Fruit fly (Drosophila melanogaster): Measurements from ENCODE around the gene BBS8.

Gene BBS8

DNA sequence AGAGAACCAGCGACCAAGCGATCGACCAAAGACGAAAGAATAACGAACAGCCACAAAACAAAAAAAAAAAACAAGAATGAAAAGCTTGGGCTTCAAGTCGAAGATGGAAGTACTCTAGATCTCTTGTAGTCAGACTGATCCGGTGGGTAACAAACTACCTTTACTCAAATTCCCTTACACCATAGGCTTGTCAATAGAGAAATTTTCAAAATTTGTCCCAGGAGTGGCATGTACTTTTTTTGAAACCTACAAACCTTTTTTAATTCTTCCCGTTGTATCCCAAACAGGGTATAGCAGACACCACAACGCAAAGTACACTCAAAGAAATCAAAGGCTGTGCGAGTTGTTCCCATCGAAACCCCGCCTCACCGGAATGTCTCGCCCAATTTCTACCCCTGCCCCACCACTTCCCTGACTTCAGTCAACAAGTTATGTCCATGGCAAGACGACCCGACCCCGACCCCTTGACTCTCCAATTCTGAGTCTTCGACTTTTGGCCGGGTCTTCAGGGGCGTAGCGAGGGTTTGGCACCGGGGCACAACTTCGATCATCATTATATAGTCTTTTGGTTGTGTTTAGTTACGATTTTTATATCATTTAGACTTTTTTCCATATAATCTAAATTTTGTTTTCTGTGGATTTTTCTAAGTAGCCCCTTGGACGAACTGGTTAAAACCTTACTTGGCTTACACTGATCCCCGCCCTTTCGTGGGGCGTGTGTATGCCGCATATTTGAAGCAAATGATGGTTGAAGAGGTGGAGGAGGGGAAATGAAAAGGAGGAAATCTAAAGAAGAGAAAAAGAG is 7.2 kb downstream of the BBS8 start (continued):
- TF ChIP-seq stc (GFP tag; IDR thresholded peaks at IDR 0.05), result no peak
- TF ChIP-seq sqz (GFP tag; optimal IDR thresholded peaks at IDR 0.05), result peak; percentile 50
- no peak for TF ChIP-seq gfzf (GFP tag; optimal IDR thresholded peaks at IDR 0.05)
- TF ChIP-seq ind (GFP tag; optimal IDR thresholded peaks at IDR 0.05), result peak; percentile 59
- no peak for TF ChIP-seq Dfd (GFP tag; optimal IDR thresholded peaks at IDR 0.05)
- TF ChIP-seq chn (GFP tag; optimal IDR thresholded peaks at IDR 0.05), result peak; percentile 48
- TF ChIP-seq CG2889 (GFP tag; IDR thresholded peaks at IDR 0.05), result no peak
- TF ChIP-seq Dip3 (GFP tag; optimal IDR thresholded peaks at IDR 0.05), result peak; percentile 60
- 0 out of 2 replicates have a peak, but pooled peaks have one; percentile 21 for TF ChIP-seq CG11085 (GFP tag; IDR thresholded peaks at IDR 0.05)
- peak; percentile 39 for TF ChIP-seq Spps (tag; optimal IDR thresholded peaks at IDR 0.05)
- TF ChIP-seq sug (tag; optimal IDR thresholded peaks at IDR 0.05), result no peak
- no peak for TF ChIP-seq Optix (GFP tag; IDR thresholded peaks at IDR 0.05)
- peak; percentile 12 for TF ChIP-seq tio (GFP tag; optimal IDR thresholded peaks at IDR 0.05)
- no peak for TF ChIP-seq D (optimal IDR thresholded peaks at IDR 0.05)
- peak; percentile 12 for TF ChIP-seq D (GFP tag; optimal IDR thresholded peaks at IDR 0.05)
- TF ChIP-seq Sin3A (optimal IDR thresholded peaks at IDR 0.05), result no peak
- TF ChIP-seq CG16863 (GFP tag; optimal IDR thresholded peaks at IDR 0.05), result peak; percentile 57
- peak; percentile 8 for TF ChIP-seq Oli (tag; optimal IDR thresholded peaks at IDR 0.05)
- peak; percentile 65 for TF ChIP-seq vvl (GFP tag; IDR thresholded peaks at IDR 0.05)
- no peak for TF ChIP-seq CG2116 (GFP tag; optimal IDR thresholded peaks at IDR 0.05)
- TF ChIP-seq dmrt11E (tag; optimal IDR thresholded peaks at IDR 0.05), result peak; percentile 65
- peak; percentile 56 for TF ChIP-seq Dad (GFP tag; optimal IDR thresholded peaks at IDR 0.05)
- no peak for TF ChIP-seq br (optimal IDR thresholded peaks at IDR 0.05)
- TF ChIP-seq CG14710 (tag; optimal IDR thresholded peaks at IDR 0.05), result peak; percentile 48
- TF ChIP-seq gce (GFP tag; IDR thresholded peaks at IDR 0.05), result no peak
- TF ChIP-seq CG12942 (GFP tag; optimal IDR thresholded peaks at IDR 0.05), result no peak
- peak; percentile 59; the same call in 2 of the 3 replicates for TF ChIP-seq dysf (GFP tag; IDR thresholded peaks at IDR 0.05)
- TF ChIP-seq ase (GFP tag; IDR thresholded peaks at IDR 0.05), result no peak
- no peak for TF ChIP-seq HLH4C (GFP tag; IDR thresholded peaks at IDR 0.05; ENCODE audit: partially characterized antibody)
- TF ChIP-seq repo (GFP tag; optimal IDR thresholded peaks at IDR 0.05), result no peak
- TF ChIP-seq sim (GFP tag; IDR thresholded peaks at IDR 0.05), result peak; percentile 63; the same call in 1 of the 2 replicates
- no peak for TF ChIP-seq CG11695 (GFP tag; IDR thresholded peaks at IDR 0.05)
- TF ChIP-seq CG9817 (tag; optimal IDR thresholded peaks at IDR 0.05), result no peak
- TF ChIP-seq corto (GFP tag; optimal IDR thresholded peaks at IDR 0.05), result peak; percentile 79
- TF ChIP-seq CG3995 (GFP tag; optimal IDR thresholded peaks at IDR 0.05), result no peak
- no peak for TF ChIP-seq wek (GFP tag; optimal IDR thresholded peaks at IDR 0.05)
- no peak for TF ChIP-seq CG7928 (GFP tag; optimal IDR thresholded peaks at IDR 0.05)
- no peak for TF ChIP-seq CG5953 (GFP tag; IDR thresholded peaks at IDR 0.05)
- TF ChIP-seq CHES-1-like (GFP tag; optimal IDR thresholded peaks at IDR 0.05), result peak; percentile 35
- no peak for TF ChIP-seq wor (GFP tag; IDR thresholded peaks at IDR 0.05)
- no peak for TF ChIP-seq CG10321 (GFP tag; IDR thresholded peaks at IDR 0.05)
- TF ChIP-seq dati (GFP tag; IDR thresholded peaks at IDR 0.05), result no peak
- no peak for TF ChIP-seq cad (GFP tag; optimal IDR thresholded peaks at IDR 0.05)
- no peak for TF ChIP-seq MTF-1 (GFP tag; optimal IDR thresholded peaks at IDR 0.05; ENCODE audit: borderline replicate concordance)
- TF ChIP-seq CG17186 (GFP tag; optimal IDR thresholded peaks at IDR 0.05), result no peak
- TF ChIP-seq Oaz (GFP tag; IDR thresholded peaks at IDR 0.05), result no peak
- TF ChIP-seq tll (GFP tag; optimal IDR thresholded peaks at IDR 0.05), result no peak
- TF ChIP-seq H2.0 (GFP tag; IDR thresholded peaks at IDR 0.05), result no peak
- TF ChIP-seq Ada2b (GFP tag; IDR thresholded peaks at IDR 0.05), result peak; percentile 35; the same call in 1 of the 2 replicates
- TF ChIP-seq kay (GFP tag; optimal IDR thresholded peaks at IDR 0.05), result peak; percentile 13
- peak; percentile 44 to 45 for TF ChIP-seq chif (GFP tag; optimal IDR thresholded peaks at IDR 0.05)
